Worm (Caenorhabditis elegans): ENCODE data around the gene T10B5.8.

DNA sequence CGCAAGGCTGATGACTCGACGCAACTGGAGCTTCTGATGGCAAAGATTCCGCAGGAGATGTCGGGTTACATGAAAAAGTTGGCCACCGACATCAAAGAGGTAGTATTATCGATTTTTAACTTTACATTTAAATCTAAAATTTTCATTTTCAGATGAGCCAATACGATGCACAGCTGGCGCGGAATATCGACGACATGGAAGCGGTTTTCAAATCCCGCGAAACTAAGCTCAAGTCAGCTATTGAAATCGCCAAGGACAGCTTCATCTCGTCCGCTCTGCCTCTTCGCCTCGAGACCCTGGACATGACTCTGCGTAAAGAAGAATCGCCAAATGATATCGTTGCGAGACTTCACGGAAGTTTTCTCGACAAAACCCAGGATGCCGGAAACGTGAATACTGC lies 27.8 kb downstream of the T10B5.8 start, which contains the start of gene T10B5.3:
- TF ChIP-seq dao-5 (tag; optimal IDR thresholded peaks at IDR 0.05) (no peak), him-1 (tag; optimal IDR thresholded peaks at IDR 0.05) (no peak), W03F9.2 (tag; optimal IDR thresholded peaks at IDR 0.05) (no peak)
